Worm (Caenorhabditis elegans) whole organism, L2 larva: ENCODE data around the gene gphr-2.

ENCODE experiments used
- C34F6.9 ChIP-seq: fragments of 150-350 bp; optimal IDR thresholded peaks from 2 replicates; lab custom pipeline; 2014; ENCODE audit warnings: missing biosample characterization, missing genetic modification characterization
- F13H6.1 ChIP-seq: sonication (generic microtip); optimal IDR thresholded peaks from 2 replicates; lab custom pipeline; 2016; ENCODE audit warnings: missing genetic modification characterization, missing compliant biosample characterization
- Y55F3AM.14 ChIP-seq: fragments of 200-800 bp; sonication (Bioruptor generic); optimal IDR thresholded peaks from 2 replicates; lab custom pipeline; 2018; ENCODE audit warnings: mild to moderate bottlenecking, missing genetic modification characterization, missing compliant biosample characterization
- ZK546.5 ChIP-seq: sonication (generic microtip); optimal IDR thresholded peaks from 2 replicates; lab custom pipeline; 2017; ENCODE audit warnings: missing biosample characterization, missing genetic modification characterization
- ama-1 ChIP-seq: fragments of 150-350 bp; optimal IDR thresholded peaks from 2 replicates; lab custom pipeline; 2018; ENCODE audit warnings: inconsistent platforms
- ceh-82 ChIP-seq: fragments of 150-350 bp; optimal IDR thresholded peaks from 2 replicates; lab custom pipeline; 2014; ENCODE audit warnings: missing biosample characterization, missing genetic modification characterization
- crh-2 ChIP-seq: sonication (generic microtip); optimal IDR thresholded peaks from 2 replicates; lab custom pipeline; 2017; ENCODE audit warnings: missing biosample characterization, missing genetic modification characterization
- dmd-4 ChIP-seq: sonication (generic microtip); optimal IDR thresholded peaks from 2 replicates; lab custom pipeline; 2017; ENCODE audit warnings: missing biosample characterization, missing genetic modification characterization
- egl-27 ChIP-seq: sonication (generic microtip); optimal IDR thresholded peaks from 3 replicates; lab custom pipeline; 2017; ENCODE audit warnings: missing biosample characterization, missing genetic modification reagents, missing genetic modification characterization
- elt-1 ChIP-seq: fragments of 150-350 bp; optimal IDR thresholded peaks from 2 replicates; lab custom pipeline; 2014; ENCODE audit warnings: missing biosample characterization, missing genetic modification characterization
- elt-3 ChIP-seq: sonication (generic microtip); optimal IDR thresholded peaks from 2 replicates; lab custom pipeline; 2017; ENCODE audit warnings: missing biosample characterization, missing genetic modification characterization
- fos-1 ChIP-seq: fragments of 150-350 bp; optimal IDR thresholded peaks from 2 replicates; lab custom pipeline; 2014; ENCODE audit warnings: missing biosample characterization, missing genetic modification characterization
- gmeb-1 ChIP-seq: fragments of 150-350 bp; optimal IDR thresholded peaks from 2 replicates; lab custom pipeline; 2014; ENCODE audit warnings: missing biosample characterization, missing genetic modification characterization
- lin-11 ChIP-seq: fragments of 150-350 bp; sonication (generic microtip); optimal IDR thresholded peaks from 2 replicates; lab custom pipeline; 2014; ENCODE audit warnings: missing biosample characterization, missing genetic modification characterization, inconsistent platforms, mixed read lengths
- lin-39 ChIP-seq: fragments of 150-350 bp; optimal IDR thresholded peaks from 2 replicates; lab custom pipeline; 2014; ENCODE audit warnings: missing biosample characterization, missing genetic modification reagents, missing genetic modification characterization
- lsy-2 ChIP-seq, 2 experiments: fragments of 150-350 bp in 1 of 2; sonication (generic microtip) in 1 of 2; optimal IDR thresholded peaks; 2 replicates each; lab custom pipeline; 2014 to 2017; ENCODE audit warnings: missing biosample characterization in 2 of 2, missing genetic modification characterization in 2 of 2
- mab-5 ChIP-seq: fragments of 150-350 bp; optimal IDR thresholded peaks from 2 replicates; lab custom pipeline; 2014; ENCODE audit warnings: missing biosample characterization, missing genetic modification characterization
- mbf-1 ChIP-seq: sonication (generic microtip); optimal IDR thresholded peaks from 2 replicates; lab custom pipeline; 2017; ENCODE audit warnings: missing biosample characterization, missing genetic modification characterization
- nhr-11 ChIP-seq: fragments of 150-350 bp; optimal IDR thresholded peaks from 2 replicates; lab custom pipeline; 2014; ENCODE audit warnings: missing biosample characterization, missing genetic modification characterization
- nhr-129 ChIP-seq: fragments of 150-350 bp; optimal IDR thresholded peaks from 2 replicates; lab custom pipeline; 2014; ENCODE audit warnings: missing biosample characterization, missing genetic modification characterization
- nhr-21 ChIP-seq: fragments of 150-350 bp; optimal IDR thresholded peaks from 2 replicates; lab custom pipeline; 2014; ENCODE audit warnings: missing biosample characterization, missing genetic modification characterization
- nhr-25 ChIP-seq: fragments of 150-350 bp; sonication (generic microtip); optimal IDR thresholded peaks from 3 replicates; lab custom pipeline; 2014; ENCODE audit warnings: missing biosample characterization, missing genetic modification characterization
- nhr-77 ChIP-seq: fragments of 150-350 bp; optimal IDR thresholded peaks from 2 replicates; lab custom pipeline; 2014; ENCODE audit warnings: missing biosample characterization, missing genetic modification characterization
- peb-1 ChIP-seq: fragments of 150-350 bp; optimal IDR thresholded peaks from 2 replicates; lab custom pipeline; 2014; ENCODE audit warnings: missing biosample characterization, missing genetic modification characterization
- sem-4 ChIP-seq: fragments of 150-350 bp; optimal IDR thresholded peaks from 2 replicates; lab custom pipeline; 2014; ENCODE audit warnings: missing biosample characterization, missing genetic modification reagents, missing genetic modification characterization
- skn-1 ChIP-seq: sonication (generic microtip); optimal IDR thresholded peaks from 2 replicates; lab custom pipeline; 2017; ENCODE audit warnings: missing biosample characterization, missing genetic modification characterization
- sma-3 ChIP-seq: sonication (generic microtip); optimal IDR thresholded peaks from 2 replicates; lab custom pipeline; 2016; ENCODE audit warnings: missing genetic modification reagents, missing genetic modification characterization, missing compliant biosample characterization
- sma-9 ChIP-seq, 2 experiments: fragments of 150-350 bp in 1 of 2; sonication (generic microtip) in 1 of 2; optimal IDR thresholded peaks; 2 replicates each; lab custom pipeline; 2014 to 2016; ENCODE audit warnings: missing genetic modification characterization in 2 of 2, mild to moderate bottlenecking in 1 of 2, missing biosample characterization in 1 of 2, missing compliant biosample characterization in 1 of 2, missing genetic modification reagents in 1 of 2, moderate library complexity in 1 of 2
- snpc-4 ChIP-seq: fragments of 150-350 bp; optimal IDR thresholded peaks from 2 replicates; lab custom pipeline; 2014; ENCODE audit warnings: missing biosample characterization, missing genetic modification characterization
- unc-39 ChIP-seq: fragments of 150-350 bp; optimal IDR thresholded peaks from 2 replicates; lab custom pipeline; 2014; ENCODE audit warnings: missing biosample characterization, missing genetic modification characterization
- unc-62 ChIP-seq: fragments of 150-350 bp; optimal IDR thresholded peaks from 2 replicates; lab custom pipeline; 2014; ENCODE audit warnings: missing biosample characterization, missing genetic modification reagents, missing genetic modification characterization
- ztf-11 ChIP-seq: sonication (generic microtip); optimal IDR thresholded peaks from 2 replicates; lab custom pipeline; 2017; ENCODE audit warnings: missing biosample characterization, missing genetic modification characterization
- ztf-4 ChIP-seq: fragments of 150-350 bp; optimal IDR thresholded peaks from 2 replicates; lab custom pipeline; 2014; ENCODE audit warnings: missing biosample characterization, missing genetic modification characterization

The gphr-2 gene

ce11 chrX:14297209-14297608 is 10.4 kb downstream of the gphr-2 start (continued):
- TF ChIP-seq nhr-25 (tag; lab: Kevin White, UChicago) (peak; percentile 52), F13H6.1 (peak; percentile 89), lin-39 (tag; lab: Kevin White, UChicago) (no peak), nhr-21 (tag; lab: Kevin White, UChicago) (no peak), dmd-4 (tag; lab: Kevin White, UChicago) (no peak), ztf-11 (tag; lab: Kevin White, UChicago) (no peak)

- TF ChIP-seq ZK546.5 (tag; lab: Kevin White, UChicago) (no peak), C34F6.9 (no peak), nhr-25 (tag; lab: Kevin White, UChicago) (no peak), nhr-21 (tag; lab: Kevin White, UChicago) (no peak), lin-11 (no peak), ceh-82 (tag; lab: Kevin White, UChicago) (no peak), elt-1 (tag; lab: Kevin White, UChicago) (no peak)
- TF ChIP-seq, all 48 proteins: peak for 0
These were observed 11.0 kb downstream of the gphr-2 start, which contains the start of gene madd-3 for ce11 chrX:14296559-14296958. Gene madd-3 (minus strand): TSS chrX:14296659.

- TF ChIP-seq peb-1 = no peak
- TF ChIP-seq nhr-77 (tag; lab: Kevin White, UChicago) = no peak
- peak; percentile 47 for TF ChIP-seq nhr-129
- TF ChIP-seq sma-9 (GFP tag; optimal IDR thresholded peaks at IDR 0.05; lab: Kevin White, UChicago) = peak; percentile 65
- no peak for TF ChIP-seq sma-9 (tag; optimal IDR thresholded peaks at IDR 0.05; lab: Kevin White, UChicago)
- peak; percentile 18 for TF ChIP-seq ztf-4
- TF ChIP-seq sem-4 (tag; lab: Kevin White, UChicago) = peak; percentile 15
- peak; percentile 77 for TF ChIP-seq F13H6.1
- TF ChIP-seq lsy-2 (tag; optimal IDR thresholded peaks at IDR 0.05; lab: Kevin White, UChicago) = peak in 1 of 2 experiments; percentile 9
- TF ChIP-seq, all 48 proteins: peak for 6
These were observed 14.9 kb downstream of the gphr-2 start for ce11 chrX:14292632-14293031.

- TF ChIP-seq unc-62 (GFP tag; lab: Kevin White, UChicago) = no peak
- no peak for TF ChIP-seq ztf-4
- no peak for TF ChIP-seq elt-3 (tag; lab: Kevin White, UChicago)
- no peak for TF ChIP-seq ztf-11 (tag; lab: Kevin White, UChicago)
- no peak for TF ChIP-seq snpc-4
- TF ChIP-seq sma-3 (GFP tag; lab: Kevin White, UChicago) = no peak
- no peak for TF ChIP-seq unc-39
- TF ChIP-seq, all 48 proteins: peak for 0
These were observed 17.6 kb downstream of the gphr-2 start for ce11 chrX:14289993-14290392.

ce11 chrX:14287888-14288287 is 19.7 kb downstream of the gphr-2 start:
- TF ChIP-seq nhr-77 (tag; lab: Kevin White, UChicago) = no peak
- peak; percentile 30 for TF ChIP-seq C34F6.9
- peak in 1 of 2 experiments; percentile 51 for TF ChIP-seq lsy-2 (tag; optimal IDR thresholded peaks at IDR 0.05; lab: Kevin White, UChicago)
- no peak for TF ChIP-seq fos-1 (tag; lab: Kevin White, UChicago)
- TF ChIP-seq nhr-129 = peak; percentile 50
- TF ChIP-seq sma-9 (GFP tag; optimal IDR thresholded peaks at IDR 0.05; lab: Kevin White, UChicago) = peak; percentile 75
- no peak for TF ChIP-seq sma-9 (tag; optimal IDR thresholded peaks at IDR 0.05; lab: Kevin White, UChicago)
- TF ChIP-seq lin-11 = no peak
- TF ChIP-seq ztf-11 (tag; lab: Kevin White, UChicago) = no peak
- peak; percentile 22 for TF ChIP-seq crh-2 (tag; lab: Kevin White, UChicago)
- TF ChIP-seq sem-4 (tag; lab: Kevin White, UChicago) = no peak
- TF ChIP-seq mab-5 (tag; lab: Kevin White, UChicago) = no peak
- peak; percentile 87 for TF ChIP-seq F13H6.1

- no peak for TF ChIP-seq skn-1 (tag; lab: Kevin White, UChicago)
- TF ChIP-seq ceh-82 (tag; lab: Kevin White, UChicago) = no peak
- TF ChIP-seq snpc-4 = no peak
- no peak for TF ChIP-seq nhr-11 (tag; lab: Kevin White, UChicago)
- no peak for TF ChIP-seq dmd-4 (tag; lab: Kevin White, UChicago)
- no peak for TF ChIP-seq sma-3 (GFP tag; lab: Kevin White, UChicago)
These were observed 26.0 kb downstream of the gphr-2 start, which contains the start of gene E02H4.2 for ce11 chrX:14281526-14281925. Gene E02H4.2 (minus strand): TSS chrX:14281626.

ce11 chrX:14267781-14268180 is 39.8 kb downstream of the gphr-2 start, which contains the start of gene del-1:
Gene del-1 (plus strand): TSS chrX:14268081.
- TF ChIP-seq egl-27 = no peak
- TF ChIP-seq lin-39 (tag; lab: Kevin White, UChicago) = no peak
- no peak for TF ChIP-seq peb-1
- no peak for TF ChIP-seq fos-1 (tag; lab: Kevin White, UChicago)
- no peak for TF ChIP-seq sma-3 (GFP tag; lab: Kevin White, UChicago)
- no peak for TF ChIP-seq Y55F3AM.14 (GFP tag; lab: Kevin White, UChicago)
- no peak for TF ChIP-seq ztf-11 (tag; lab: Kevin White, UChicago)
- no peak for TF ChIP-seq nhr-129
- TF ChIP-seq mbf-1 (tag; lab: Kevin White, UChicago) = no peak
- TF ChIP-seq lin-11 = no peak
- TF ChIP-seq ama-1 (lab: Kevin White, UChicago) = no peak
- TF ChIP-seq gmeb-1 = no peak
